Fruit fly (Drosophila melanogaster): ENCODE data around the gene CG33003.

CG33003 gene

dm6 chr2L:4400653-4401052 is at the start of gene CG33003:
CG33003 (plus strand) TSS chr2L:4400953.
- no peak for TF ChIP-seq noc (tag; optimal IDR thresholded peaks at IDR 0.05)

dm6 chr2L:4352675-4353074 is 48.1 kb upstream of the CG33003 start, which contains the start of gene CG15429:
CG15429 (plus strand) TSS chr2L:4352975.
- no peak for TF ChIP-seq noc (tag; optimal IDR thresholded peaks at IDR 0.05)

dm6 chr2L:4355066-4355465 is 45.7 kb upstream of the CG33003 start:
- no peak for TF ChIP-seq noc (tag; optimal IDR thresholded peaks at IDR 0.05)

dm6 chr2L:4359156-4359555 is 41.6 kb upstream of the CG33003 start:
- TF ChIP-seq noc (tag; optimal IDR thresholded peaks at IDR 0.05): no peak

dm6 chr2L:4360882-4361281 is 39.9 kb upstream of the CG33003 start:
- TF ChIP-seq noc (tag; optimal IDR thresholded peaks at IDR 0.05): no peak

DNA sequence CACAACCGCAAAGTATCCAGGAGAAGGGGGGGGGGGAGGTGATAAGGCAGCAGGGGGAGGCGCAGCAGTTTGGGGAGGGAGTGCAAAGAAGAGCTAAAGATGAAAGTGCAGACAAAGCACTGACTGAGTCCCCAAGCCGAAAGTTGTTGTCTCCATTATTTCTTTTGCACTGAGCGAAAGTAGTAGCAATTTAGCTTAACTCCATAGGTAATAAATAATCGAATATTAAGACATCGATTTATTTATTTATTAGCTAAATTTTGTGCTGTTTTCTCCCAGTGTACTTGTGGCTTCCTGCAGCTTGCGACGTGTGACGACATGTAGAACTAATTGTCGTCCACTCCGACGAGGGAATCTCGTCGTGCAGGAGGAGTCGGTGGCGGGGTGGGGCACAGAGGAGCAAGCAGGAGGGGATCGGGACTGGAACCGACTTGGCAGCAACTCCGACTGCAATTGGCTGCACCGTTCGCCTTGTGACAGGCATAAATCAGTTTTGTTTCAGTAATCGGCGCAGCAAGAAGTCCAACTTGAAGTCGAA is 39.2 kb upstream of the CG33003 start, which contains the start of gene Traf4:
TSS of gene Traf4 (plus strand) at position 488 of the 538 bp plus-strand sequence.
- no peak for TF ChIP-seq noc (tag; optimal IDR thresholded peaks at IDR 0.05)

- TF ChIP-seq noc (tag; optimal IDR thresholded peaks at IDR 0.05): no peak
Measured at dm6 chr2L:4363707-4364270, 37.0 kb upstream of the CG33003 start.

- TF ChIP-seq noc (tag; optimal IDR thresholded peaks at IDR 0.05): no peak
Measured at dm6 chr2L:4364914-4365313, 35.8 kb upstream of the CG33003 start.

- no peak for TF ChIP-seq noc (tag; optimal IDR thresholded peaks at IDR 0.05)
Measured at dm6 chr2L:4365792-4366326, 34.9 kb upstream of the CG33003 start.

DNA sequence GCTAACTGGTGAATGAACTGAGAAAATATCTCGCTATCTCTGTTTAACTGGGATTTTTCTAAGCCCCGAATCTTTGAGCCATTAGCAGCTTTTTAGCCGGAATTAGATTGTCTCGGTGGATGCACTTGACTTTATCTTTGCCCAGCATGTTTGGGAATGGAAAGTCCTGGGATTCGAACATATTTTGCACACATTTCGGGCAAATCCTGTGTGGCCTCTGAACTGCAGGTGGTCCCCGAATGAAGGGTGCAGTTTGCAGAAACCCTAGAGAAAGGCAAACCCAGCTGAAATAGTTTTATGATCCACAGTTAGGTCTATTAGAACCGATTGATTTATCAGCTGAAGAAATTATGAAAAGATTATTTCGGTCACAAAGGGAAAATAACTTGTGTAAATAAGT is 34.1 kb upstream of the CG33003 start:
- no peak for TF ChIP-seq noc (tag; optimal IDR thresholded peaks at IDR 0.05)

dm6 chr2L:4368553-4369268 is 32.0 kb upstream of the CG33003 start:
- TF ChIP-seq noc (tag; optimal IDR thresholded peaks at IDR 0.05): no peak

DNA sequence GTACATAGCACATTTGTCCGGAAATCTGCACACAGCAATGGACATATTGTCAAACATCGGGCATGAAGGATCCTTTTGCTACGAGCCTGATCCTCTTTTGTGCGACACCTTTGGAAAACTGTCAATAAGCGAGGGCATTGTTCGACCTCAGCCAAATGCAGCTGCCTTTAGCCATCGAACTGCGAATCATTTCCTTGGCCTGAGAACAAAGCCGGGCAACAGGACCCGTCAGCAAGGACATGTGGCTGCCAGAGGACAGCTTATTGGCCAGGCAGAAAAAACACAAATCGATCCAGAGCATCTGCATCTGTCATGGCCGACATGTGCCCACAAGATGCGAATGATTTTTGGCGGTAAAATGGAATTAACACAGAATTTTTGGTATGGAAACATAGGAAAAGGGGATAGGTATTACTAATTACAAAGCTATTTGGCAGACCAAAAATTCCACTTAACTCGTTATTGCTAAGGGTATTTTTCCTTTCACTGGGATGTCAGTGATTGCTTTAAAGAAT is 30.7 kb upstream of the CG33003 start:
- TF ChIP-seq noc (tag; optimal IDR thresholded peaks at IDR 0.05): no peak

DNA sequence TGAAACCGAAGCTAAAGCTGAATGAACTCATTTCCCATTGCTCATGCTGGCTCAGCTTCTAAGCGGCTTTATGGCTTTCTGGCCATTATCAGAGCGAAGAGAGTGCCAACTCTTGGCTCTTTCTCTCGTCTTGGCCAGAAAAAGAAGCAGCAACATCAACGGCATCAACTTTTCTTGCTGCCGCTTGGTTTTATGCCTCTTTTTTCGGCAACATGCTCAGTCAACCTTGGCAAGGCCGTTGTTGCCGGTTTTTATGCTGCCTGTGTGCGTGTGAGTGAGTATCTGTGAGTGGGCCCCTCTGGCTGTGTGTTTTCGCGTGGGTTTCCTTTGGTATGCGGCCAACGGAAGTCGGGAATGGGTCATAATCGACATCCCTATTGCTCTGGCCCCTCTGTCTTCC is 30.2 kb upstream of the CG33003 start:
- no peak for TF ChIP-seq noc (tag; optimal IDR thresholded peaks at IDR 0.05)

DNA sequence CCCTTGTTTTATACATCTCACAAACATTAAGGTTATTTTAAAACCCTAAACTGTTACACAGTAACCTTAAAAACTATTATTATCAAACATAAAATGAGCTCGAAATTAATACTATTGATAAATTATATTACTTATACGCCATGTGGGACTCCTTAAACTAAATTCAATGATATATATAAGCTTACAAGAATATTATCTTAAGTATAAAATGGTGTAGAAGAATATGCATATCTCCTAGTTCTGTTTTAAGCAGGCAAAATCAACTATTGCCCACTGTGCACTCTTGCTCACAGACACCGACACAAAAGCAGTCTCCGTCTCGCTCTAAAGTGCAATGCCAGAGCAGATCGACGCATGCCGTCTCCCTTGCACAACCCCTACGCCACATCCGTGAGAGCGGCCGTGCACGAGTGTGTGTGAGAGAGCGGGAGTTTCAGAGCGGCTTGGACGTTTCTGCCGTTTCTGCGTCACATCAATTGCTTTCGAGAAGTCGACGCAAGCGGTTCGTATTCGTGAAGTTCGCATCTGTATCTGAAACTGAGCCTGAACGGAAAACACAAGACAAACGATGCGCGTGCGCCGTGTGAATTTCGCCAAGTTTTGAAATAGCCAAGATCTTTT is 29.1 kb upstream of the CG33003 start:
- no peak for TF ChIP-seq noc (tag; optimal IDR thresholded peaks at IDR 0.05)

dm6 chr2L:4372802-4373570 is 27.8 kb upstream of the CG33003 start:
- no peak for TF ChIP-seq noc (tag; optimal IDR thresholded peaks at IDR 0.05)
